Worm (Caenorhabditis elegans): ENCODE data around the gene ZK1320.9.

DNA sequence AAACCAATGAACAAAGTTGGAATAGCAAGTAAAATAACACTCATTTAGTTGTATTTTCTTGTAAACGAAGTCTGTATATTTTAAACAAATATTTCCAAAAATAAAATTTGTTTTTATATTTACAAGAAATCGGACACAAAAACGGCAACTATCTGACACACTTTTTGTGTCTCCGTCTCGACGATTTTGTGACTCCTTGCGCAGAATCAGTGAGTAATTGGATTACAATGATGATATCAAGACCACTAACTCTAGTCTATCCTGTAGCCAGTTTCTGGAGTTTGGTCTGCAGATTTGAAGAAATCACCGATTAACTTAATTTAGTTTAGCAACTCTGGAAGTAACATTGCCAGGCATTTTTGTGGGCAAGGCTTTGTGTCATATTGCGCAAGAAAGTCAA, 23.7 kb downstream of the ZK1320.9 start, which contains the start of gene cyp-13A10:
- TF ChIP-seq mdl-1 (tag; optimal IDR thresholded peaks at IDR 0.05) (no peak), elt-3 (tag; optimal IDR thresholded peaks at IDR 0.05) (no peak)

Data from whole organism, L2 larva.